Worm (Caenorhabditis elegans): ENCODE data around the gene tmem-231.

Gene tmem-231

DNA sequence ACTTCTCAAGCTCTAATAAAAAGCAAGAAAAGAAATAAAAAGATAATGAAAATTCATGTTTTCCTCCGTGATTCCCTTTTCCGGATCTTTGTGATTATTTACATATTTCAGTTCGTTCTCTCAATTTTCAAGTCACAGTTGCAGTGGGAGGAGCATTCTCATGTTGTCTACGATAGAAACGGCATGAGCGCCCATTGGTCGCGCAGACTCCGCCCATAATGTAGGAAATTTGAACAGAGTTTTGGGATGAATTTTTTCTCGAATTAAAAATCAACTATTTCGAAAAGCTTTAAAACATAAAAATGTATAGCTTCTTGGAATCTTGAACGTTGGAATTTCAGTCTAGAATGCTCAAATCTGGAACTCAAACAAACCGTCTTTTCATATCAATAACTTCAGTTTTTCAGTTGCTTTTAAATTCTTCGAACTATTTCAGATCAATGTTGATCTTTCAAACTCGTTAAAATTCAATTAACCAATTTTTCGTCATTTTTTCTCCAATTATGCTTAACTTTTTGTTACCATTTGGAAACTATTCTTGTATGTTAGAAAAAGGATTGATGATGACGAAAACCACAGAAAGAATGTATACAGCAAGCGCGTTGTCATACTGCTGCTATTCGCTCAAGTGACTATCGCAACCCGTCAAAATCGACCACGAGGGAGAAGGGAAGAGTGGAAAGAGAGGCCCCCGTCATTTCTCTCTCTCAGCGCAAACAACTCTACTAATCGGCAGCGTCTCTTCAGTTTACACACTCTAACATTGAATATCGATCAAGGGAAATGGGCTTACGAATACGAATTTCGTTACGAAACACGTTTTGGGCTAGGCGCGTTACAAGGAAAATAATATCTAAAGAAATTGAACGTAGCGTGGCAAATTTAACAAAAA is 5.2 kb downstream of the tmem-231 start (continued):
- TF ChIP-seq pat-9 (tag; optimal IDR thresholded peaks at IDR 0.05) = no peak
- TF ChIP-seq ceh-19 (GFP tag; optimal IDR thresholded peaks at IDR 0.05) = no peak
- peak; percentile 48 for TF ChIP-seq ceh-14 (tag; optimal IDR thresholded peaks at IDR 0.05)
- peak; percentile 2 for TF ChIP-seq ceh-34 (tag; optimal IDR thresholded peaks at IDR 0.05)
- no peak for TF ChIP-seq fkh-10 (GFP tag; optimal IDR thresholded peaks at IDR 0.05)
- TF ChIP-seq elt-2 (tag; optimal IDR thresholded peaks at IDR 0.05) = no peak
- TF ChIP-seq ceh-22 (tag; optimal IDR thresholded peaks at IDR 0.05) = no peak
- TF ChIP-seq nhr-232 (tag; optimal IDR thresholded peaks at IDR 0.05) = no peak
- peak; percentile 51 for TF ChIP-seq unc-42 (tag; optimal IDR thresholded peaks at IDR 0.05)
- no peak for TF ChIP-seq pax-1 (tag; optimal IDR thresholded peaks at IDR 0.05)

- TF ChIP-seq dmd-4 (tag; optimal IDR thresholded peaks at IDR 0.05; ENCODE audit: borderline replicate concordance) (no peak), pros-1 (tag; optimal IDR thresholded peaks at IDR 0.05) (peak; percentile 66), npax-4 (tag; optimal IDR thresholded peaks at IDR 0.05) (no peak), hlh-8 (tag; optimal IDR thresholded peaks at IDR 0.05) (no peak), ceh-14 (tag; optimal IDR thresholded peaks at IDR 0.05) (no peak), madf-2 (tag; optimal IDR thresholded peaks at IDR 0.05) (peak; percentile 31), zip-5 (tag; optimal IDR thresholded peaks at IDR 0.05) (no peak), pha-2 (tag; optimal IDR thresholded peaks at IDR 0.05) (no peak), hlh-30 (tag; optimal IDR thresholded peaks at IDR 0.05; ENCODE audit: insufficient read depth) (peak; percentile 95), unc-3 (GFP tag; conservative IDR thresholded peaks at IDR 0.05) (no peak), unc-3 (tag; optimal IDR thresholded peaks at IDR 0.05) (peak; percentile 52), rnt-1 (tag; optimal IDR thresholded peaks at IDR 0.05) (peak; percentile 82), che-1 (tag; optimal IDR thresholded peaks at IDR 0.05) (no peak), fkh-10 (GFP tag; optimal IDR thresholded peaks at IDR 0.05) (peak; percentile 26), sdc-2 (tag; optimal IDR thresholded peaks at IDR 0.05) (no peak), tbx-2 (tag; optimal IDR thresholded peaks at IDR 0.05) (peak; percentile 65), pax-1 (tag; optimal IDR thresholded peaks at IDR 0.05) (peak; percentile 94), ceh-9 (tag; optimal IDR thresholded peaks at IDR 0.05) (no peak), nhr-232 (tag; optimal IDR thresholded peaks at IDR 0.05) (no peak), fkh-6 (tag; optimal IDR thresholded peaks at IDR 0.05) (no peak), nfya-1 (tag; optimal IDR thresholded peaks at IDR 0.05) (peak; percentile 99), ceh-31 (tag; optimal IDR thresholded peaks at IDR 0.05) (peak; percentile 72), hlh-6 (tag; optimal IDR thresholded peaks at IDR 0.05) (no peak), ref-2 (tag; optimal IDR thresholded peaks at IDR 0.05) (peak; percentile 91), elt-2 (tag; optimal IDR thresholded peaks at IDR 0.05) (peak; percentile 52), odd-2 (tag; optimal IDR thresholded peaks at IDR 0.05) (no peak), pqm-1 (tag; optimal IDR thresholded peaks at IDR 0.05) (no peak), nhr-11 (tag; optimal IDR thresholded peaks at IDR 0.05) (no peak), eyg-1 (tag; optimal IDR thresholded peaks at IDR 0.05) (no peak), pha-4 (tag; optimal IDR thresholded peaks at IDR 0.05) (no peak), unc-42 (tag; optimal IDR thresholded peaks at IDR 0.05) (peak; percentile 70), ttx-3 (tag; optimal IDR thresholded peaks at IDR 0.05) (no peak), hlh-15 (tag; optimal IDR thresholded peaks at IDR 0.05) (no peak), T23F11.4 (GFP tag; optimal IDR thresholded peaks at IDR 0.05) (peak; percentile 15), ceh-19 (GFP tag; optimal IDR thresholded peaks at IDR 0.05) (peak; percentile 45), tbx-7 (tag; optimal IDR thresholded peaks at IDR 0.05) (no peak), ets-4 (tag; optimal IDR thresholded peaks at IDR 0.05) (peak; percentile 29), elt-4 (tag; optimal IDR thresholded peaks at IDR 0.05) (no peak), K02D7.2 (tag; optimal IDR thresholded peaks at IDR 0.05) (no peak), pat-9 (tag; optimal IDR thresholded peaks at IDR 0.05) (peak; percentile 41), ama-1 (optimal IDR thresholded peaks at IDR 0.05) (peak; percentile 92), ceh-48 (tag; optimal IDR thresholded peaks at IDR 0.05) (peak; percentile 11), mec-3 (tag; optimal IDR thresholded peaks at IDR 0.05; ENCODE audit: borderline replicate concordance) (no peak), ceh-30 (tag; optimal IDR thresholded peaks at IDR 0.05) (no peak), ceh-6 (GFP tag; optimal IDR thresholded peaks at IDR 0.05) (no peak), ceh-2 (tag; optimal IDR thresholded peaks at IDR 0.05) (peak; percentile 1), unc-86 (tag; optimal IDR thresholded peaks at IDR 0.05) (peak; percentile 7), ceh-34 (tag; optimal IDR thresholded peaks at IDR 0.05) (peak; percentile 70)
These were observed 6.1 kb downstream of the tmem-231 start, which contains the start of the genes T26A8.4 and pdtf-1 for ce11 chrIV:8432709-8433108. Gene T26A8.4, minus strand, starts transcription at chrIV:8432893. Gene pdtf-1, plus strand, starts transcription at chrIV:8433038.

All from whole organism, late embryonic.